Fruit fly (Drosophila melanogaster): ENCODE measurements around the gene Vps36.
A peak's percentile ranks its signal among the peaks of the same experiment; 100 is the strongest.

Gene Vps36

dm6 chr3L:13499932-13500719 lies 12.8 kb downstream of the Vps36 start (continued):
- no peak for TF ChIP-seq Blimp-1 (GFP tag; optimal IDR thresholded peaks at IDR 0.05)
- TF ChIP-seq dsx (GFP tag; optimal IDR thresholded peaks at IDR 0.05; ENCODE audit: poor library complexity, severe bottlenecking): peak; percentile 97
- TF ChIP-seq ss (GFP tag; optimal IDR thresholded peaks at IDR 0.05): peak; percentile 78 to 90
- peak; percentile 60 for TF ChIP-seq CG8632 (GFP tag; optimal IDR thresholded peaks at IDR 0.05)
- TF ChIP-seq Lpt (GFP tag; optimal IDR thresholded peaks at IDR 0.05): peak; percentile 88
- no peak for TF ChIP-seq acj6 (GFP tag; optimal IDR thresholded peaks at IDR 0.05)
- peak; percentile 86 for TF ChIP-seq CG31627 (GFP tag; optimal IDR thresholded peaks at IDR 0.05)
- TF ChIP-seq CG4318 (GFP tag; optimal IDR thresholded peaks at IDR 0.05): no peak
- TF ChIP-seq fd85E (GFP tag; optimal IDR thresholded peaks at IDR 0.05): no peak
- peak; percentile 85 for TF ChIP-seq Smox (GFP tag; optimal IDR thresholded peaks at IDR 0.05)
- peak; percentile 82 for TF ChIP-seq CG16779 (tag; optimal IDR thresholded peaks at IDR 0.05)
- TF ChIP-seq topi (GFP tag; optimal IDR thresholded peaks at IDR 0.05): peak; percentile 86
- TF ChIP-seq vri (GFP tag; optimal IDR thresholded peaks at IDR 0.05): no peak
- TF ChIP-seq CG15336 (GFP tag; IDR thresholded peaks at IDR 0.05): peak; percentile 66
- peak; percentile 93 for TF ChIP-seq Eip78C (GFP tag)
- TF ChIP-seq Ets21C (GFP tag; optimal IDR thresholded peaks at IDR 0.05): no peak
- peak; percentile 95 for TF ChIP-seq esn (GFP tag; optimal IDR thresholded peaks at IDR 0.05)
- TF ChIP-seq Hr39 (GFP tag; optimal IDR thresholded peaks at IDR 0.05): peak; percentile 81
- peak; percentile 78 for TF ChIP-seq spab (GFP tag; optimal IDR thresholded peaks at IDR 0.05)
- peak; percentile 80 for TF ChIP-seq CG10669 (GFP tag; optimal IDR thresholded peaks at IDR 0.05)
- no peak for TF ChIP-seq Hr4 (GFP tag; optimal IDR thresholded peaks at IDR 0.05)
- TF ChIP-seq CG8319 (GFP tag; optimal IDR thresholded peaks at IDR 0.05): peak; percentile 61
- no peak for TF ChIP-seq CG10631 (GFP tag; optimal IDR thresholded peaks at IDR 0.05)
- no peak for TF ChIP-seq Eip93F (GFP tag; optimal IDR thresholded peaks at IDR 0.05)
- TF ChIP-seq Eip75B (GFP tag; optimal IDR thresholded peaks at IDR 0.05): peak; percentile 90
- no peak for TF ChIP-seq CG6276 (GFP tag; optimal IDR thresholded peaks at IDR 0.05)
- peak; percentile 31 for TF ChIP-seq CG11762 (GFP tag; optimal IDR thresholded peaks at IDR 0.05; ENCODE audit: insufficient read depth)
- peak; percentile 67 for TF ChIP-seq CG11902 (GFP tag; optimal IDR thresholded peaks at IDR 0.05)
- peak; percentile 49 for TF ChIP-seq CG9139 (GFP tag; optimal IDR thresholded peaks at IDR 0.05)
- peak; percentile 81 for TF ChIP-seq CG1621 (tag; optimal IDR thresholded peaks at IDR 0.05)
- TF ChIP-seq CG6163 (GFP tag; IDR thresholded peaks at IDR 0.05): peak; percentile 87
- TF ChIP-seq svp (GFP tag): no peak
- TF ChIP-seq CG34406 (GFP tag; optimal IDR thresholded peaks at IDR 0.05): peak; percentile 54
- peak; percentile 59; the same call in 1 of the 2 replicates for TF ChIP-seq CG11294 (GFP tag; IDR thresholded peaks at IDR 0.05)

dm6 chr3L:13499531-13499930 lies 13.4 kb downstream of the Vps36 start:
- TF ChIP-seq esn (GFP tag; optimal IDR thresholded peaks at IDR 0.05): no peak
- TF ChIP-seq fd59A (GFP tag; optimal IDR thresholded peaks at IDR 0.05): no peak
- no peak for TF ChIP-seq CG3919 (GFP tag; optimal IDR thresholded peaks at IDR 0.05)
- TF ChIP-seq CG10669 (GFP tag; optimal IDR thresholded peaks at IDR 0.05): no peak
- TF ChIP-seq Sox15 (GFP tag; optimal IDR thresholded peaks at IDR 0.05): no peak
- no peak for TF ChIP-seq Hr4 (GFP tag; optimal IDR thresholded peaks at IDR 0.05)
- TF ChIP-seq CG32006 (GFP tag; optimal IDR thresholded peaks at IDR 0.05): no peak
- TF ChIP-seq fkh (GFP tag; optimal IDR thresholded peaks at IDR 0.05): no peak
